Fruit fly (Drosophila melanogaster) whole organism, embryonic: ENCODE results near the gene CG4459.
A peak's percentile ranks its signal among the peaks of the same experiment; 100 is the strongest.

ENCODE experiments used
- ATbp ChIP-seq: fragments of 200-800 bp; sonication (Bioruptor generic); optimal IDR thresholded peaks from 2 replicates; lab custom pipeline; 2017; ENCODE audit warnings: missing biosample characterization, mild to moderate bottlenecking, missing genetic modification characterization, missing genetic modification reagents
- Ada2b ChIP-seq: fragments of 200-800 bp; sonication (Bioruptor generic); IDR thresholded peaks from 2 replicates; pipeline ENCODE4 v1.3.6; 2022; ENCODE audit warnings: missing biosample characterization, missing genetic modification characterization
- CG11247 ChIP-seq: fragments of 200-800 bp; sonication (Bioruptor generic); IDR thresholded peaks from 2 replicates; pipeline ENCODE4 v1.3.6; 2022; ENCODE audit warnings: missing biosample characterization, missing genetic modification characterization
- CG12219 ChIP-seq: fragments of 200-800 bp; sonication (Bioruptor generic); optimal IDR thresholded peaks from 3 replicates; lab custom pipeline; 2018; ENCODE audit warnings: missing biosample characterization, mild to moderate bottlenecking, missing genetic modification characterization
- CG12391 ChIP-seq: fragments of 200-800 bp; sonication (Bioruptor generic); optimal IDR thresholded peaks from 3 replicates; lab custom pipeline; 2018; ENCODE audit warnings: missing biosample characterization, mild to moderate bottlenecking, missing genetic modification characterization, moderate library complexity
- CG14667 ChIP-seq: fragments of 200-800 bp; sonication (Bioruptor generic); IDR thresholded peaks from 2 replicates; pipeline ENCODE4 v1.3.6; 2022; ENCODE audit warnings: missing biosample characterization, missing genetic modification characterization
- CG15479 ChIP-seq: fragments of 200-800 bp; sonication (Bioruptor generic); optimal IDR thresholded peaks from 3 replicates; lab custom pipeline; 2019; ENCODE audit warnings: missing biosample characterization, mild to moderate bottlenecking, missing genetic modification characterization, moderate library complexity
- CG17829 ChIP-seq: fragments of 200-800 bp; optimal IDR thresholded peaks from 2 replicates; lab custom pipeline; 2019; ENCODE audit warnings: missing biosample characterization, mild to moderate bottlenecking, missing genetic modification characterization, moderate library complexity
- CG17912 ChIP-seq: fragments of 200-800 bp; sonication (Bioruptor generic); optimal IDR thresholded peaks from 2 replicates; lab custom pipeline; 2018; ENCODE audit warnings: missing biosample characterization, mild to moderate bottlenecking, missing genetic modification characterization
- CG18262 ChIP-seq: fragments of 200-800 bp; optimal IDR thresholded peaks from 3 replicates; lab custom pipeline; 2019; ENCODE audit warnings: missing biosample characterization, mild to moderate bottlenecking, missing genetic modification characterization, moderate library complexity
- CG30431 ChIP-seq: fragments of 200-800 bp; sonication (Bioruptor generic); optimal IDR thresholded peaks from 2 replicates; lab custom pipeline; 2017; ENCODE audit warnings: missing biosample characterization, missing genetic modification characterization
- CG32532 ChIP-seq: fragments of 200-800 bp; sonication (Bioruptor generic); IDR thresholded peaks from 2 replicates; pipeline ENCODE4 v1.3.6; 2022; ENCODE audit warnings: missing biosample characterization, missing genetic modification characterization
- CG3847 ChIP-seq: fragments of 200-800 bp; sonication (Bioruptor generic); IDR thresholded peaks from 2 replicates; pipeline ENCODE4 v1.3.6; 2022; ENCODE audit warnings: missing biosample characterization, missing genetic modification characterization
- CG5180 ChIP-seq: fragments of 200-800 bp; sonication (Bioruptor generic); optimal IDR thresholded peaks from 3 replicates; lab custom pipeline; 2017; ENCODE audit warnings: missing biosample characterization, missing genetic modification characterization, mild to moderate bottlenecking, moderate library complexity, missing genetic modification reagents
- CG6683 ChIP-seq: fragments of 200-800 bp; sonication (Bioruptor generic); optimal IDR thresholded peaks from 2 replicates; lab custom pipeline; 2017; ENCODE audit warnings: missing biosample characterization, mild to moderate bottlenecking, missing genetic modification characterization, missing genetic modification reagents
- CG6765 ChIP-seq: fragments of 200-800 bp; sonication (Bioruptor generic); optimal IDR thresholded peaks from 3 replicates; lab custom pipeline; 2017; ENCODE audit warnings: missing biosample characterization, mild to moderate bottlenecking, missing genetic modification characterization
- CG7987 ChIP-seq: fragments of 200-800 bp; sonication (Bioruptor generic); optimal IDR thresholded peaks from 2 replicates; lab custom pipeline; 2018; ENCODE audit warnings: missing biosample characterization, mild to moderate bottlenecking, missing genetic modification characterization, moderate library complexity
- CG8944 ChIP-seq: fragments of 200-800 bp; sonication (Bioruptor generic); optimal IDR thresholded peaks from 3 replicates; lab custom pipeline; 2016; ENCODE audit warnings: missing biosample characterization, missing genetic modification characterization
- CG9932 ChIP-seq: fragments of 200-800 bp; sonication (Bioruptor generic); IDR thresholded peaks from 2 replicates; pipeline ENCODE4 v1.3.6; 2022; ENCODE audit warnings: missing biosample characterization, missing genetic modification characterization
- CrebB ChIP-seq: fragments of 200-800 bp; sonication (Bioruptor generic); optimal IDR thresholded peaks from 3 replicates; lab custom pipeline; 2018; ENCODE audit warnings: missing biosample characterization, mild to moderate bottlenecking, missing genetic modification characterization
- Dref ChIP-seq: fragments of 200-800 bp; sonication (Bioruptor generic); IDR thresholded peaks from 2 replicates; pipeline ENCODE4 v1.3.6; 2022; ENCODE audit warnings: missing biosample characterization, missing genetic modification characterization
- Fer2 ChIP-seq: fragments of 200-800 bp; sonication (Bioruptor generic); optimal IDR thresholded peaks from 2 replicates; lab custom pipeline; 2018; ENCODE audit warnings: missing biosample characterization, mild to moderate bottlenecking, missing genetic modification characterization, moderate library complexity
- HLH3B ChIP-seq: fragments of 200-800 bp; sonication (Bioruptor generic); IDR thresholded peaks from 2 replicates; pipeline ENCODE4 v1.3.6; 2022; ENCODE audit warnings: missing biosample characterization, missing genetic modification characterization
- Meics ChIP-seq: fragments of 200-800 bp; sonication (Bioruptor generic); optimal IDR thresholded peaks from 2 replicates; lab custom pipeline; 2017; ENCODE audit warnings: missing biosample characterization, mild to moderate bottlenecking, missing genetic modification characterization
- Mes4 ChIP-seq: fragments of 200-800 bp; sonication (Bioruptor generic); optimal IDR thresholded peaks from 2 replicates; lab custom pipeline; 2016; ENCODE audit warnings: missing biosample characterization, missing genetic modification characterization
- Mrtf ChIP-seq: fragments of 200-800 bp; sonication (Bioruptor generic); IDR thresholded peaks from 3 replicates; pipeline ENCODE4 v1.3.6; 2022; ENCODE audit warnings: missing biosample characterization, missing genetic modification characterization
- NFAT ChIP-seq: fragments of 200-800 bp; sonication (Bioruptor generic); IDR thresholded peaks from 2 replicates; pipeline ENCODE4 v1.3.6; 2022; ENCODE audit warnings: missing biosample characterization, missing genetic modification characterization
- Scr ChIP-seq: fragments of 200-800 bp; sonication (Bioruptor generic); IDR thresholded peaks from 2 replicates; pipeline ENCODE4 v1.3.6; 2022; ENCODE audit warnings: missing biosample characterization, missing genetic modification characterization; ENCODE audit not compliant: partially characterized antibody
- Sox100B ChIP-seq: fragments of 200-800 bp; sonication (Bioruptor generic); optimal IDR thresholded peaks from 3 replicates; lab custom pipeline; 2018; ENCODE audit warnings: missing biosample characterization, mild to moderate bottlenecking, missing genetic modification characterization
- Ssrp ChIP-seq: fragments of 200-800 bp; sonication (Bioruptor generic); optimal IDR thresholded peaks from 2 replicates; lab custom pipeline; 2018; ENCODE audit warnings: missing biosample characterization, mild to moderate bottlenecking, missing genetic modification characterization, moderate library complexity
- ac ChIP-seq: fragments of 200-800 bp; sonication (Bioruptor generic); optimal IDR thresholded peaks from 3 replicates; lab custom pipeline; 2017; ENCODE audit warnings: missing biosample characterization, mild to moderate bottlenecking, missing genetic modification characterization
- al ChIP-seq: fragments of 200-800 bp; sonication (Bioruptor generic); IDR thresholded peaks from 2 replicates; pipeline ENCODE4 v1.3.6; 2022; ENCODE audit warnings: missing biosample characterization, missing genetic modification characterization
- ap ChIP-seq: fragments of 200-800 bp; sonication (Bioruptor generic); IDR thresholded peaks from 2 replicates; pipeline ENCODE4 v1.3.6; 2022; ENCODE audit warnings: missing biosample characterization, missing genetic modification characterization
- cas ChIP-seq: fragments of 200-800 bp; sonication (Bioruptor generic); IDR thresholded peaks from 2 replicates; pipeline ENCODE4 v1.3.6; 2022; ENCODE audit warnings: missing biosample characterization, missing genetic modification characterization
- dimm ChIP-seq: fragments of 200-800 bp; sonication (Bioruptor generic); IDR thresholded peaks from 2 replicates; pipeline ENCODE4 v1.3.6; 2022; ENCODE audit warnings: missing biosample characterization, missing genetic modification characterization
- dmrt11E ChIP-seq: fragments of 200-800 bp; sonication (Bioruptor generic); optimal IDR thresholded peaks from 3 replicates; lab custom pipeline; 2018; ENCODE audit warnings: missing biosample characterization, mild to moderate bottlenecking, missing genetic modification characterization, moderate library complexity
- fd3F ChIP-seq: fragments of 200-800 bp; sonication (Bioruptor generic); optimal IDR thresholded peaks from 2 replicates; lab custom pipeline; 2018; ENCODE audit warnings: missing biosample characterization, mild to moderate bottlenecking, missing genetic modification characterization, moderate library complexity
- fd96Cb ChIP-seq: fragments of 200-800 bp; sonication (Bioruptor generic); optimal IDR thresholded peaks from 2 replicates; lab custom pipeline; 2018; ENCODE audit warnings: missing biosample characterization, mild to moderate bottlenecking, missing genetic modification characterization, moderate library complexity
- lola ChIP-seq, 3 experiments: fragments of >200 bp in 2 of 3; fragments of 200-800 bp in 1 of 3; sonication (Bioruptor generic) in 1 of 3; optimal IDR thresholded peaks; 2 replicates each; lab custom pipeline; 2017 to 2019; ENCODE audit warnings: missing biosample characterization in 3 of 3, missing genetic modification characterization in 3 of 3, mild to moderate bottlenecking in 1 of 3, moderate library complexity in 1 of 3
- lov ChIP-seq, 2 experiments: fragments of 200-800 bp in 1 of 2; fragments of >200 bp in 1 of 2; sonication (Bioruptor generic) in 1 of 2; IDR thresholded peaks in 1 of 2; optimal IDR thresholded peaks in 1 of 2; 2 replicates in 1 of 2; 3 replicates in 1 of 2; pipeline versions ENCODE4 v1.3.6 to Lab custom; 2017 to 2022; ENCODE audit warnings: missing biosample characterization in 1 of 2, missing genetic modification characterization in 1 of 2
- pho ChIP-seq: fragments of 200-800 bp; sonication (Bioruptor generic); optimal IDR thresholded peaks from 2 replicates; lab custom pipeline; 2016; ENCODE audit warnings: missing biosample characterization, missing genetic modification characterization
- psq ChIP-seq: fragments of 200-800 bp; sonication (Bioruptor generic); optimal IDR thresholded peaks from 2 replicates; lab custom pipeline; 2017; ENCODE audit warnings: missing biosample characterization, missing genetic modification characterization
- pum ChIP-seq: fragments of 200-800 bp; sonication (Bioruptor generic); optimal IDR thresholded peaks from 2 replicates; lab custom pipeline; 2016; ENCODE audit warnings: missing biosample characterization, missing genetic modification characterization
- slou ChIP-seq: fragments of 200-800 bp; sonication (Bioruptor generic); optimal IDR thresholded peaks from 3 replicates; lab custom pipeline; 2016; ENCODE audit warnings: missing biosample characterization, missing genetic modification characterization
- stc ChIP-seq: fragments of 200-800 bp; sonication (Bioruptor generic); IDR thresholded peaks from 2 replicates; pipeline ENCODE4 v1.3.6; 2022; ENCODE audit warnings: missing biosample characterization, missing genetic modification characterization
- toy ChIP-seq: fragments of 200-800 bp; sonication (Bioruptor generic); IDR thresholded peaks from 2 replicates; pipeline ENCODE4 v1.3.6; 2022; ENCODE audit warnings: missing biosample characterization, missing genetic modification characterization
- vfl ChIP-seq: fragments of 200-800 bp; sonication (Bioruptor generic); optimal IDR thresholded peaks from 2 replicates; lab custom pipeline; 2016; ENCODE audit warnings: missing biosample characterization, missing genetic modification characterization
- wdn ChIP-seq: fragments of 200-800 bp; sonication (Bioruptor generic); IDR thresholded peaks from 2 replicates; pipeline ENCODE4 v1.3.6; 2022; ENCODE audit warnings: missing biosample characterization, missing genetic modification characterization
- wor ChIP-seq: fragments of 200-800 bp; sonication (Bioruptor generic); IDR thresholded peaks from 2 replicates; pipeline ENCODE4 v1.3.6; 2022; ENCODE audit warnings: missing biosample characterization, missing genetic modification characterization
- zf30C ChIP-seq: fragments of 200-800 bp; sonication (Bioruptor generic); optimal IDR thresholded peaks from 3 replicates; lab custom pipeline; 2018; ENCODE audit warnings: missing biosample characterization, mild to moderate bottlenecking, missing genetic modification characterization

The CG4459 gene

DNA sequence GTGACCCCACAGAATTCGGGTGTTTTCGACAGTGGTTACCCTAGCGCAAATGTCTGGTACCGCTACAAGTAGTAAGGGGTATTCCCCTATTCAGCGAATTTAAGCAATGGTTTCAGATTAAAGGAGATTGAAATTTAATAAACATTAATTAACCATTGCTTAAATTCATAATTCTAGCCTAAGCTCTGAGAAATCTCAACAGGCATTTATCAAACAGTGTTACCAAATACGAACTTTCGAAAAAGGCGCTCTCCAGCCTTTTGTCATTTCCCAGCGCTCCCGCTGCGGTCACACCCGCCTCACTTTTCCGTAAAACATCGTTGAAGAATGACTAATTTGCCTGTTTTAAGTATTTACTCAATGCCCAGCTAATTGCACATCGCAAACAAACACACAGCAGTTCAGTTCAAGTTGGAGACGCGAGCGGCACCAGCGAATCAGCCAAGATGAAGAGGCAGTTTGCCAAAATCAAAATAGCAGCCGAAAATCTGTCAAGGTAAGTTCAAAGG lies 23.5 kb downstream of the CG4459 start, which contains the start of the genes Surf6 and RhoGAP92B (continued):
- TF ChIP-seq stc (GFP tag; lab: Robert Waterston, UW) (0 out of 2 replicates have a peak, but pooled peaks have one; percentile 32), fd96Cb (tag; lab: Kevin White, UChicago) (peak; percentile 9), Fer2 (tag; lab: Kevin White, UChicago) (peak; percentile 8), CG32532 (GFP tag; lab: Robert Waterston, UW) (peak; percentile 71), ATbp (no peak), CG14667 (GFP tag; lab: Robert Waterston, UW) (no peak), CG5180 (GFP tag; lab: Kevin White, UChicago) (no peak), CG7987 (GFP tag; lab: Kevin White, UChicago) (peak; percentile 35), pho (GFP tag; lab: Kevin White, UChicago) (peak; percentile 32), CG9932 (GFP tag; lab: Robert Waterston, UW) (peak; percentile 52), CG30431 (GFP tag; lab: Kevin White, UChicago) (no peak), HLH3B (GFP tag; lab: Robert Waterston, UW) (no peak), Mrtf (GFP tag; lab: Robert Waterston, UW) (no peak), CG12391 (tag; lab: Kevin White, UChicago) (peak; percentile 79), CG15479 (no peak), Ada2b (GFP tag; lab: Robert Waterston, UW) (0 out of 2 replicates have a peak, but pooled peaks have one; percentile 18), Ssrp (tag; lab: Kevin White, UChicago) (peak; percentile 46), fd3F (GFP tag; lab: Kevin White, UChicago) (peak; percentile 33), wdn (GFP tag; lab: Robert Waterston, UW) (no peak), Dref (GFP tag; lab: Robert Waterston, UW) (0 out of 2 replicates have a peak, but pooled peaks have one; percentile 21), CG8944 (peak; percentile 39), dimm (no peak), CrebB (tag; lab: Kevin White, UChicago) (no peak), toy (peak; percentile 24; the same call in 1 of the 2 replicates), CG17912 (no peak), lov (optimal IDR thresholded peaks at IDR 0.05; lab: Kevin White, UChicago) (no peak), lov (GFP tag; IDR thresholded peaks at IDR 0.05; lab: Robert Waterston, UW) (no peak), CG6683 (GFP tag; lab: Kevin White, UChicago) (peak; percentile 20), ap (GFP tag; lab: Robert Waterston, UW) (no peak), NFAT (GFP tag; lab: Robert Waterston, UW) (peak; percentile 31; the same call in 1 of the 2 replicates), vfl (GFP tag; lab: Kevin White, UChicago) (peak; percentile 40), ac (GFP tag; lab: Kevin White, UChicago) (no peak), CG6765 (GFP tag; lab: Kevin White, UChicago) (peak; percentile 75), CG11247 (GFP tag; lab: Robert Waterston, UW) (no peak), Sox100B (GFP tag; lab: Kevin White, UChicago) (peak; percentile 67), psq (GFP tag; lab: Kevin White, UChicago) (no peak), dmrt11E (tag; lab: Kevin White, UChicago) (peak; percentile 50), zf30C (GFP tag; lab: Kevin White, UChicago) (no peak), CG17829 (tag; lab: Kevin White, UChicago) (peak; percentile 77), slou (GFP tag; lab: Kevin White, UChicago) (no peak), CG18262 (peak; percentile 53), al (GFP tag; lab: Robert Waterston, UW) (no peak), Mes4 (peak; percentile 68), cas (GFP tag; lab: Robert Waterston, UW) (peak; percentile 54; the same call in 1 of the 2 replicates), wor (GFP tag; lab: Robert Waterston, UW) (no peak), Meics (peak; percentile 69), pum (peak; percentile 45), CG3847 (GFP tag; lab: Robert Waterston, UW) (peak; percentile 86), Scr (GFP tag; lab: Robert Waterston, UW) (peak; percentile 58; the same call in 1 of the 2 replicates), lola (GFP tag; optimal IDR thresholded peaks at IDR 0.05; lab: Kevin White, UChicago) (peak in 1 of 3 experiments; percentile 44), CG12219 (GFP tag; lab: Kevin White, UChicago) (peak; percentile 10)
